Worm (Caenorhabditis elegans): ENCODE results near the gene F19B10.13.

- TF ChIP-seq nfya-1 (tag; optimal IDR thresholded peaks at IDR 0.05) (no peak), F13H6.1 (tag; optimal IDR thresholded peaks at IDR 0.05) (no peak), unc-86 (tag; optimal IDR thresholded peaks at IDR 0.05) (no peak), fkh-10 (GFP tag; optimal IDR thresholded peaks at IDR 0.05) (no peak), T23F11.4 (GFP tag; optimal IDR thresholded peaks at IDR 0.05) (no peak), nhr-232 (tag; optimal IDR thresholded peaks at IDR 0.05) (no peak), pag-3 (tag; optimal IDR thresholded peaks at IDR 0.05; ENCODE audit: borderline replicate concordance) (no peak), ceh-30 (tag; optimal IDR thresholded peaks at IDR 0.05) (no peak)
Measured at ce11 chrII:3639238-3639637, 22.8 kb upstream of the F19B10.13 start, which contains the start of gene fbxb-31.

All from whole organism, late embryonic.